Worm (Caenorhabditis elegans) whole organism, young adult: ENCODE results near the gene abu-8.

Source experiments
- F37B4.10 ChIP-seq: fragments of 200-800 bp; sonication (Bioruptor generic); IDR thresholded peaks from 2 replicates; pipeline ENCODE4 v1.3.6; 2022; ENCODE audit warnings: missing genetic modification characterization, missing compliant biosample characterization
- Y79H2A.3 ChIP-seq: fragments of 200-800 bp; sonication (Bioruptor generic); conservative IDR thresholded peaks from 2 replicates; pipeline ENCODE4 v1.3.6; 2022; ENCODE audit warnings: missing genetic modification reagents, missing genetic modification characterization, missing compliant biosample characterization
- attf-5 ChIP-seq: fragments of 200-800 bp; sonication (Bioruptor generic); optimal IDR thresholded peaks from 2 replicates; lab custom pipeline; 2018; ENCODE audit warnings: mild to moderate bottlenecking, missing genetic modification characterization, missing compliant biosample characterization
- efl-1 ChIP-seq: fragments of 150-350 bp; optimal IDR thresholded peaks from 2 replicates; lab custom pipeline; 2014; ENCODE audit warnings: missing biosample characterization, missing genetic modification reagents, missing genetic modification characterization
- gei-17 ChIP-seq: fragments of 200-800 bp; sonication (Bioruptor generic); optimal IDR thresholded peaks from 2 replicates; lab custom pipeline; 2018; ENCODE audit warnings: mild to moderate bottlenecking, missing genetic modification characterization, missing compliant biosample characterization
- lir-1 ChIP-seq: fragments of 200-800 bp; sonication (Bioruptor generic); conservative IDR thresholded peaks from 2 replicates; pipeline ENCODE4 v1.3.6; 2022; ENCODE audit warnings: missing genetic modification reagents, missing genetic modification characterization, missing compliant biosample characterization
- nhr-80 ChIP-seq: sonication (generic microtip); optimal IDR thresholded peaks from 2 replicates; lab custom pipeline; 2016; ENCODE audit warnings: missing genetic modification characterization, missing compliant biosample characterization
- pha-4 ChIP-seq: fragments of 150-350 bp; sonication (generic microtip); optimal IDR thresholded peaks from 2 replicates; lab custom pipeline; 2014; ENCODE audit warnings: missing biosample characterization, missing genetic modification reagents, missing genetic modification characterization
- sea-2 ChIP-seq: fragments of 200-800 bp; sonication (Bioruptor generic); IDR thresholded peaks from 2 replicates; pipeline ENCODE4 v1.3.6; 2022; ENCODE audit warnings: missing genetic modification characterization, missing compliant biosample characterization
- snpc-4 ChIP-seq, 5 experiments: fragments of 150-350 bp in 1 of 5; sonication (generic microtip) in 4 of 5; optimal IDR thresholded peaks; 2 replicates each; lab custom pipeline; 2014 to 2018; ENCODE audit warnings: missing genetic modification characterization in 5 of 5, missing biosample characterization in 3 of 5, antibody characterized with exemption in 2 of 5, mild to moderate bottlenecking in 2 of 5, missing compliant biosample characterization in 2 of 5, missing genotype in 2 of 5, moderate library complexity in 2 of 5, missing genetic modification reagents in 1 of 5
- tbx-9 ChIP-seq: sonication (generic microtip); optimal IDR thresholded peaks from 2 replicates; lab custom pipeline; 2016; ENCODE audit warnings: borderline replicate concordance, missing genetic modification characterization, inconsistent platforms, missing compliant biosample characterization
- unc-62 ChIP-seq: fragments of 150-350 bp; optimal IDR thresholded peaks from 2 replicates; lab custom pipeline; 2014; ENCODE audit warnings: missing biosample characterization, missing genetic modification reagents, missing genetic modification characterization

- TF ChIP-seq nhr-80 (tag; lab: Kevin White, UChicago) (no peak), sea-2 (GFP tag; lab: Robert Waterston, UW) (no peak), attf-5 (GFP tag; lab: Kevin White, UChicago) (no peak), snpc-4 (GFP tag; optimal IDR thresholded peaks at IDR 0.05; lab: Kevin White, UChicago) (no peak), snpc-4 (tag; optimal IDR thresholded peaks at IDR 0.05; lab: Kevin White, UChicago) (no peak), efl-1 (GFP tag; lab: Kevin White, UChicago) (no peak), lir-1 (GFP tag; lab: Robert Waterston, UW) (no peak), Y79H2A.3 (GFP tag; lab: Robert Waterston, UW) (no peak), gei-17 (GFP tag; lab: Kevin White, UChicago) (no peak), F37B4.10 (GFP tag; lab: Robert Waterston, UW) (no peak), pha-4 (tag; lab: Kevin White, UChicago) (no peak), unc-62 (GFP tag; lab: Kevin White, UChicago) (no peak), tbx-9 (tag; lab: Kevin White, UChicago) (no peak)
These were observed 36.1 kb downstream of the abu-8 start, which contains the start of gene abu-15 for ce11 chrV:5158302-5158701.
